Worm (Caenorhabditis elegans): ENCODE results near the gene C39F7.5.

DNA sequence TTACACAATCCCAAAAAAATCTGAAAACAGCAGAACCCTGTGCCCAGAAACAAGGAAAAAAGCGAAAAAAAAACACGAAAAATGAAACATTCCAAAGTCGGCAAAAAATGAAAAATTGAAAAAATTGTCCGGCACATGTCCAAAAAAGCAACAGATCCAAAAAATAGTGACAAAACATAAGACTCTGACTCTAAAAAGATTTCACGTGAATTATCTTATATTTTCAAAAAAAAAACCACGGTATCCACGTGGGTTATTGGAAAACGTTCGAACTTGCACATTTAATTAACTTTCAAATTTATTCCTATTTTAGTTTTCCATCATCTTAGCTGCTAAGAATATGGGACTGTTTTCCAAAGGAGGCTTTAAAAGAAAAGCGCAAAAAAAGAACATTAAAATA lies 6.0 kb downstream of the C39F7.5 start, which contains the start of gene Y75B7B.1:
- TF ChIP-seq blmp-1 (tag; optimal IDR thresholded peaks at IDR 0.05) (no peak), lin-13 (tag; optimal IDR thresholded peaks at IDR 0.05) (no peak), nhr-237 (tag; optimal IDR thresholded peaks at IDR 0.05) (no peak), unc-39 (tag; optimal IDR thresholded peaks at IDR 0.05) (no peak), unc-62 (GFP tag; optimal IDR thresholded peaks at IDR 0.05) (no peak), elt-3 (tag; optimal IDR thresholded peaks at IDR 0.05) (no peak), ces-1 (GFP tag; optimal IDR thresholded peaks at IDR 0.05) (no peak), elt-1 (tag; optimal IDR thresholded peaks at IDR 0.05; ENCODE audit: borderline replicate concordance, insufficient read depth) (no peak)

All from whole organism, mixed stage, embryonic.